Worm (Caenorhabditis elegans): ENCODE data around the gene K11D9.3.

DNA sequence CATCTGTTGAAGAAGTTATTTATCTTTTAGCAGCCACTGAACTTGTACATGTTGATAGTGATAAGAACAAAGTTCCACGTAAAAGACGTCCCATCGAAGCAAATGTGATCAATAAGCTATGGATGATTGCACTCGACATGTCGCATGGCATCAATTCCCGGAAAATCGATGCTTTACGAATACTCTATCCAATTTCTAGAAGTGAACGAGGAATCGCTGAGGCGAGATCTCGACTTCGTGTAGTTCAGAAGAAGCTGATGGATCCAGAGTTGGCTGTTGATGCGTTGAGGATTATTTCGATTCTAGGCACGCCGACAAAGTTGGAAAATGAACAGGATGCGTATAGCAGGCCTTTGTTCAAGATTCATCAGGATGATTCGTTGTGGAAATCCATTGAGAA is 32.3 kb downstream of the K11D9.3 start:
- no peak for TF ChIP-seq ttx-3 (tag; optimal IDR thresholded peaks at IDR 0.05)
- no peak for TF ChIP-seq dmd-4 (tag; optimal IDR thresholded peaks at IDR 0.05; ENCODE audit: borderline replicate concordance)
- TF ChIP-seq C08G9.2 (tag; optimal IDR thresholded peaks at IDR 0.05): no peak
- TF ChIP-seq madf-2 (tag; optimal IDR thresholded peaks at IDR 0.05): no peak
- no peak for TF ChIP-seq lin-11 (tag; optimal IDR thresholded peaks at IDR 0.05)
- no peak for TF ChIP-seq nhr-11 (tag; optimal IDR thresholded peaks at IDR 0.05)
- no peak for TF ChIP-seq pag-3 (tag; optimal IDR thresholded peaks at IDR 0.05; ENCODE audit: borderline replicate concordance)
- TF ChIP-seq lim-6 (tag; optimal IDR thresholded peaks at IDR 0.05): no peak
- TF ChIP-seq elt-2 (tag; optimal IDR thresholded peaks at IDR 0.05): no peak
- no peak for TF ChIP-seq ets-4 (tag; optimal IDR thresholded peaks at IDR 0.05)
- TF ChIP-seq hlh-6 (tag; optimal IDR thresholded peaks at IDR 0.05): no peak
- no peak for TF ChIP-seq sox-4 (tag; optimal IDR thresholded peaks at IDR 0.05)
- TF ChIP-seq rnt-1 (tag; optimal IDR thresholded peaks at IDR 0.05): no peak
